Fruit fly (Drosophila melanogaster) whole organism, embryonic: ENCODE data around the gene CG5928.

Source experiments
- Ada2b ChIP-seq: fragments of 200-800 bp; sonication (Bioruptor generic); IDR thresholded peaks from 2 replicates; pipeline ENCODE4 v1.3.6; 2022; ENCODE audit warnings: missing biosample characterization, missing genetic modification characterization
- Awh ChIP-seq: fragments of 200-800 bp; sonication (Bioruptor generic); IDR thresholded peaks from 2 replicates; pipeline ENCODE4, ENCODE4 v1.3.6; 2022; ENCODE audit warnings: missing biosample characterization, missing genetic modification characterization
- Blimp-1 ChIP-seq: fragments of 200-800 bp; sonication (Bioruptor generic); optimal IDR thresholded peaks from 3 replicates; lab custom pipeline; 2018; ENCODE audit warnings: missing biosample characterization, missing genetic modification characterization, mild to moderate bottlenecking, moderate library complexity, missing genetic modification reagents
- CG10543 ChIP-seq: fragments of 200-800 bp; sonication (Bioruptor generic); optimal IDR thresholded peaks from 3 replicates; lab custom pipeline; 2017; ENCODE audit warnings: missing biosample characterization, mild to moderate bottlenecking, missing genetic modification characterization, moderate library complexity
- CG11456 ChIP-seq: fragments of 200-800 bp; sonication (Bioruptor generic); IDR thresholded peaks from 3 replicates; pipeline ENCODE4 v1.3.6; 2022; ENCODE audit warnings: missing biosample characterization, missing genetic modification characterization
- CG13296 ChIP-seq: fragments of 200-800 bp; sonication (Bioruptor generic); optimal IDR thresholded peaks from 3 replicates; lab custom pipeline; 2018; ENCODE audit warnings: missing biosample characterization, mild to moderate bottlenecking, missing genetic modification characterization
- CG13894 ChIP-seq: fragments of 200-800 bp; sonication (Bioruptor generic); optimal IDR thresholded peaks from 3 replicates; lab custom pipeline; 2018; ENCODE audit warnings: missing biosample characterization, mild to moderate bottlenecking, missing genetic modification characterization, moderate library complexity
- CG15269 ChIP-seq: fragments of 200-800 bp; sonication (Bioruptor generic); optimal IDR thresholded peaks from 2 replicates; lab custom pipeline; 2018; ENCODE audit warnings: missing biosample characterization, mild to moderate bottlenecking, missing genetic modification characterization, moderate library complexity
- CG17186 ChIP-seq: fragments of 200-800 bp; sonication (Bioruptor generic); optimal IDR thresholded peaks from 3 replicates; lab custom pipeline; 2017; ENCODE audit warnings: missing biosample characterization, missing genetic modification reagents, missing genetic modification characterization
- CG17802 ChIP-seq: fragments of 200-800 bp; sonication (Bioruptor generic); optimal IDR thresholded peaks from 2 replicates; lab custom pipeline; 2018; ENCODE audit warnings: missing biosample characterization, mild to moderate bottlenecking, missing genetic modification characterization, moderate library complexity
- CG2712 ChIP-seq: fragments of 200-800 bp; optimal IDR thresholded peaks from 3 replicates; lab custom pipeline; 2019; ENCODE audit warnings: missing biosample characterization, mild to moderate bottlenecking, missing genetic modification characterization, moderate library complexity
- CG32767 ChIP-seq: fragments of 200-800 bp; sonication (Bioruptor generic); IDR thresholded peaks from 2 replicates; pipeline ENCODE4 v1.3.6; 2022; ENCODE audit warnings: missing biosample characterization, missing genetic modification characterization
- CG34376 ChIP-seq: fragments of 200-800 bp; sonication (Bioruptor generic); optimal IDR thresholded peaks from 2 replicates; lab custom pipeline; 2018; ENCODE audit warnings: missing biosample characterization, mild to moderate bottlenecking, missing genetic modification characterization
- CG4360 ChIP-seq: fragments of 200-800 bp; sonication (Bioruptor generic); IDR thresholded peaks from 2 replicates; pipeline ENCODE4 v1.3.6; 2022; ENCODE audit warnings: missing biosample characterization, missing genetic modification characterization
- CG4404 ChIP-seq: fragments of 200-800 bp; sonication (Bioruptor generic); IDR thresholded peaks from 2 replicates; pipeline ENCODE4 v1.3.6; 2022; ENCODE audit warnings: missing biosample characterization, missing genetic modification characterization
- CG4707 ChIP-seq: fragments of 200-800 bp; sonication (Bioruptor generic); optimal IDR thresholded peaks from 2 replicates; lab custom pipeline; 2018; ENCODE audit warnings: missing biosample characterization, mild to moderate bottlenecking, missing genetic modification characterization, moderate library complexity
- CG5953 ChIP-seq: fragments of 200-800 bp; sonication (Bioruptor generic); IDR thresholded peaks from 2 replicates; pipeline ENCODE4 v1.3.6; 2022; ENCODE audit warnings: missing biosample characterization, missing genetic modification characterization
- CG6791 ChIP-seq: fragments of 200-800 bp; sonication (Bioruptor generic); IDR thresholded peaks from 3 replicates; pipeline ENCODE4 v1.3.6; 2022; ENCODE audit warnings: missing biosample characterization, missing genetic modification characterization; ENCODE audit not compliant: partially characterized antibody
- CG7357 ChIP-seq: fragments of 200-800 bp; sonication (Bioruptor generic); IDR thresholded peaks from 3 replicates; pipeline ENCODE4 v1.3.6; 2022; ENCODE audit warnings: missing biosample characterization, missing genetic modification characterization
- Dad ChIP-seq: fragments of 200-800 bp; sonication (Bioruptor generic); optimal IDR thresholded peaks from 3 replicates; lab custom pipeline; 2016; ENCODE audit warnings: missing biosample characterization, missing genetic modification characterization
- HHEX ChIP-seq: fragments of 200-800 bp; sonication (Bioruptor generic); optimal IDR thresholded peaks from 3 replicates; lab custom pipeline; 2017; ENCODE audit warnings: missing biosample characterization, mild to moderate bottlenecking, missing genetic modification characterization, missing genetic modification reagents
- Hand ChIP-seq: fragments of 200-800 bp; sonication (Bioruptor generic); optimal IDR thresholded peaks from 2 replicates; lab custom pipeline; 2017; ENCODE audit warnings: mild to moderate bottlenecking, missing biosample characterization, missing genetic modification reagents, missing genetic modification characterization
- Med ChIP-seq: fragments of 200-800 bp; sonication (Bioruptor generic); peaks from one replicate; lab custom pipeline; 2016; ENCODE audit warnings: missing biosample characterization, missing genetic modification characterization, mild to moderate bottlenecking, inconsistent platforms, moderate library complexity
- Oaz ChIP-seq: fragments of 200-800 bp; sonication (Bioruptor generic); IDR thresholded peaks from 2 replicates; pipeline ENCODE4 v1.3.6; 2022; ENCODE audit warnings: missing biosample characterization, missing genetic modification characterization
- Optix ChIP-seq: fragments of 200-800 bp; sonication (Bioruptor generic); IDR thresholded peaks from 3 replicates; pipeline ENCODE4 v1.3.6; 2022; ENCODE audit warnings: missing biosample characterization, missing genetic modification characterization
- Ravus ChIP-seq: fragments of 200-800 bp; sonication (Bioruptor generic); IDR thresholded peaks from 2 replicates; pipeline ENCODE4 v1.3.6; 2022; ENCODE audit warnings: missing biosample characterization, missing genetic modification characterization
- Scr ChIP-seq: fragments of 200-800 bp; sonication (Bioruptor generic); IDR thresholded peaks from 2 replicates; pipeline ENCODE4 v1.3.6; 2022; ENCODE audit warnings: missing biosample characterization, missing genetic modification characterization; ENCODE audit not compliant: partially characterized antibody
- Sin3A ChIP-seq: fragments of >200 bp; optimal IDR thresholded peaks from 2 replicates; lab custom pipeline; 2018
- Six4 ChIP-seq: fragments of 200-800 bp; sonication (Bioruptor generic); optimal IDR thresholded peaks from 2 replicates; lab custom pipeline; 2016; ENCODE audit warnings: missing biosample characterization, missing genetic modification characterization
- Xbp1 ChIP-seq: fragments of 200-800 bp; sonication (Bioruptor generic); optimal IDR thresholded peaks from 3 replicates; lab custom pipeline; 2016; ENCODE audit warnings: missing biosample characterization, mild to moderate bottlenecking, missing genetic modification characterization
- ab ChIP-seq: fragments of 200-800 bp; sonication (Bioruptor generic); optimal IDR thresholded peaks from 2 replicates; lab custom pipeline; 2016; ENCODE audit warnings: missing biosample characterization, missing genetic modification characterization
- bab2 ChIP-seq: fragments of 200-800 bp; sonication (Bioruptor generic); optimal IDR thresholded peaks from 2 replicates; lab custom pipeline; 2016; ENCODE audit warnings: missing biosample characterization, missing genetic modification characterization
- bowl ChIP-seq: fragments of 200-800 bp; sonication (Bioruptor generic); IDR thresholded peaks from 2 replicates; pipeline ENCODE4 v1.3.6; 2022; ENCODE audit warnings: missing biosample characterization, missing genetic modification characterization
- cad ChIP-seq: fragments of >200 bp; optimal IDR thresholded peaks from 2 replicates; lab custom pipeline; 2017; ENCODE audit warnings: missing biosample characterization, missing genetic modification characterization
- cwo ChIP-seq: fragments of 200-800 bp; sonication (Bioruptor generic); optimal IDR thresholded peaks from 3 replicates; lab custom pipeline; 2017; ENCODE audit warnings: missing biosample characterization, missing genetic modification characterization, mild to moderate bottlenecking, moderate library complexity, missing genetic modification reagents
- fd96Cb ChIP-seq: fragments of 200-800 bp; sonication (Bioruptor generic); optimal IDR thresholded peaks from 2 replicates; lab custom pipeline; 2018; ENCODE audit warnings: missing biosample characterization, mild to moderate bottlenecking, missing genetic modification characterization, moderate library complexity
- gem ChIP-seq: fragments of 200-800 bp; sonication (Bioruptor generic); optimal IDR thresholded peaks from 2 replicates; lab custom pipeline; 2019; ENCODE audit warnings: missing biosample characterization, mild to moderate bottlenecking, missing genetic modification characterization, moderate library complexity
- grau ChIP-seq: fragments of 200-800 bp; optimal IDR thresholded peaks from 3 replicates; lab custom pipeline; 2019; ENCODE audit warnings: missing biosample characterization, mild to moderate bottlenecking, missing genetic modification characterization, moderate library complexity
- grn ChIP-seq: fragments of 200-800 bp; sonication (Bioruptor generic); optimal IDR thresholded peaks from 3 replicates; lab custom pipeline; 2017; ENCODE audit warnings: missing biosample characterization, missing genetic modification characterization
- ken ChIP-seq: fragments of 200-800 bp; sonication (Bioruptor generic); IDR thresholded peaks from 3 replicates; pipeline ENCODE4 v1.3.6; 2022; ENCODE audit warnings: missing biosample characterization, missing genetic modification characterization
- lov ChIP-seq, 2 experiments: fragments of 200-800 bp in 1 of 2; fragments of >200 bp in 1 of 2; sonication (Bioruptor generic) in 1 of 2; IDR thresholded peaks in 1 of 2; optimal IDR thresholded peaks in 1 of 2; 2 replicates in 1 of 2; 3 replicates in 1 of 2; pipeline versions ENCODE4 v1.3.6 to Lab custom; 2017 to 2022; ENCODE audit warnings: missing biosample characterization in 1 of 2, missing genetic modification characterization in 1 of 2
- rib ChIP-seq: fragments of 200-800 bp; sonication (Bioruptor generic); IDR thresholded peaks from 2 replicates; pipeline ENCODE4 v1.3.6; 2022; ENCODE audit warnings: missing biosample characterization, missing genetic modification characterization
- seq ChIP-seq: fragments of 200-800 bp; sonication (Bioruptor generic); IDR thresholded peaks from 2 replicates; pipeline ENCODE4 v1.3.6; 2022; ENCODE audit warnings: missing biosample characterization, missing genetic modification characterization
- tgo ChIP-seq: fragments of 200-800 bp; sonication (Bioruptor generic); IDR thresholded peaks from 3 replicates; pipeline ENCODE4 v1.3.6; 2022; ENCODE audit warnings: missing biosample characterization, missing genetic modification characterization
- tio ChIP-seq: fragments of 200-800 bp; sonication (Bioruptor generic); optimal IDR thresholded peaks from 2 replicates; lab custom pipeline; 2017; ENCODE audit warnings: missing biosample characterization, missing genetic modification characterization, inconsistent platforms
- ttk ChIP-seq: fragments of 200-800 bp; sonication (Bioruptor generic); IDR thresholded peaks from 2 replicates; pipeline ENCODE4 v2.1.2; 2022; ENCODE audit warnings: missing biosample characterization, missing genetic modification characterization
- vnd ChIP-seq: fragments of 200-800 bp; sonication (Bioruptor generic); IDR thresholded peaks from 3 replicates; pipeline ENCODE4 v1.3.6; 2022; ENCODE audit warnings: missing biosample characterization, missing genetic modification characterization; ENCODE audit not compliant: partially characterized antibody
- wdn ChIP-seq: fragments of 200-800 bp; sonication (Bioruptor generic); IDR thresholded peaks from 2 replicates; pipeline ENCODE4 v1.3.6; 2022; ENCODE audit warnings: missing biosample characterization, missing genetic modification characterization
- wor ChIP-seq: fragments of 200-800 bp; sonication (Bioruptor generic); IDR thresholded peaks from 2 replicates; pipeline ENCODE4 v1.3.6; 2022; ENCODE audit warnings: missing biosample characterization, missing genetic modification characterization
- zfh2 ChIP-seq: fragments of 200-800 bp; sonication (Bioruptor generic); optimal IDR thresholded peaks from 2 replicates; lab custom pipeline; 2016; ENCODE audit warnings: missing biosample characterization, missing genetic modification characterization

CG5928 gene

DNA sequence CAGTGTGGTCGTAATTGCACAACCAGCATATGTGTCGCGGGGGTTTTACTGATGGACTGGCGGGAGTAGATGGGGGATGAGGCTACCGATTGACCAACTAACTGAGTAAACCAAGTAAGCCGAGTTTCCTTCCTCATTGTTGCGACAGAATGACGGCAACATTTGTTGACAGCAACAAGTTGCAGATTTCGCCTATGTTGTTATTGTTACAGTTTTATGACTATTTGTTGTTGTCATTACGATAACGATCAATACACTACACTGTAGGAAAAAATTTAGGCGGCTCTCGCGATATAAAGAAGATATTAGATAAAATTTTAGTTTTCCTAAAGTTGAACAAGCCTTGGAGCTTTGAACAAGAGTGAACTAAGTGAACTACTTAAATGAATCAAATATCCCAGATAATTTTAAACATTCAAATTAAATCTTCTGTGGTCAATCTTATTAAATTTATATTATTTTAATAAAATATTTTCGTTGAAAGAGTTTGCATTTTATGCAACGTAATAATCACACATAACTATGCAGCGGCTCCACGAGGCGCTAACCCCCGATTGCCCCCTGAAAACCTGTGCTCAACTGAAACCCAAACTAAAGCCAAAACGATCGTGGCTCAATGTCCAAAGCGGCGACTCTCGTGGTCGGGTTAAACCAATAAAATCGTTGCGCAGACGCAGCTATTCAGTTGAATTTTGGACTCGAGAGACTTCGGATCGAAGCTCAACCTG is at the start of gene CG5928 (continued):
- no peak for TF ChIP-seq Hand
- peak; percentile 48 for TF ChIP-seq grau (tag; lab: Kevin White, UChicago)
- TF ChIP-seq ken (GFP tag; lab: Robert Waterston, UW): no peak
- TF ChIP-seq ab (GFP tag; lab: Kevin White, UChicago): no peak
- no peak for TF ChIP-seq Dad (GFP tag; lab: Kevin White, UChicago)
- no peak for TF ChIP-seq Oaz (GFP tag; lab: Robert Waterston, UW)
- no peak for TF ChIP-seq ttk (GFP tag; lab: Robert Waterston, UW)
- no peak for TF ChIP-seq CG17186 (GFP tag; lab: Kevin White, UChicago)
- TF ChIP-seq CG2712 (tag; lab: Kevin White, UChicago): peak; percentile 43
- TF ChIP-seq gem (tag; lab: Kevin White, UChicago): peak; percentile 63
- no peak for TF ChIP-seq CG5953 (GFP tag; lab: Robert Waterston, UW)
- TF ChIP-seq CG34376 (GFP tag; lab: Kevin White, UChicago): no peak
- TF ChIP-seq Scr (GFP tag; lab: Robert Waterston, UW): no peak
- TF ChIP-seq CG4360 (GFP tag; lab: Robert Waterston, UW): 0 out of 2 replicates have a peak, but pooled peaks have one; percentile 30
- no peak for TF ChIP-seq cad (GFP tag; lab: Kevin White, UChicago)
- TF ChIP-seq zfh2: no peak
- no peak for TF ChIP-seq CG13894 (tag; lab: Kevin White, UChicago)
- TF ChIP-seq CG4404 (GFP tag; lab: Robert Waterston, UW): no peak
- TF ChIP-seq Ravus: no peak
- peak; percentile 16 for TF ChIP-seq Med (GFP tag; lab: Kevin White, UChicago)
- TF ChIP-seq wdn (GFP tag; lab: Robert Waterston, UW): no peak
- no peak for TF ChIP-seq CG32767 (GFP tag; lab: Robert Waterston, UW)
- TF ChIP-seq CG17802 (tag; lab: Kevin White, UChicago): no peak
- no peak for TF ChIP-seq lov (optimal IDR thresholded peaks at IDR 0.05; lab: Kevin White, UChicago)
- TF ChIP-seq lov (GFP tag; IDR thresholded peaks at IDR 0.05; lab: Robert Waterston, UW): no peak
- TF ChIP-seq CG6791 (GFP tag; lab: Robert Waterston, UW): no peak
- TF ChIP-seq bab2 (GFP tag; lab: Kevin White, UChicago): no peak
- TF ChIP-seq Xbp1: peak; percentile 25
- TF ChIP-seq CG15269 (tag; lab: Kevin White, UChicago): peak; percentile 59
- TF ChIP-seq Sin3A: no peak
- TF ChIP-seq bowl (GFP tag; lab: Robert Waterston, UW): no peak
- peak; percentile 43; the same call in 1 of the 2 replicates for TF ChIP-seq Ada2b (GFP tag; lab: Robert Waterston, UW)
- TF ChIP-seq CG7357 (GFP tag; lab: Robert Waterston, UW): no peak
- no peak for TF ChIP-seq cwo (GFP tag; lab: Kevin White, UChicago)
- TF ChIP-seq rib (GFP tag; lab: Robert Waterston, UW): no peak
- no peak for TF ChIP-seq vnd (GFP tag; lab: Robert Waterston, UW)
- no peak for TF ChIP-seq Optix (GFP tag; lab: Robert Waterston, UW)
- TF ChIP-seq Six4 (GFP tag; lab: Kevin White, UChicago): peak; percentile 15
- TF ChIP-seq CG13296: peak; percentile 39
- no peak for TF ChIP-seq CG4707 (GFP tag; lab: Kevin White, UChicago)
- no peak for TF ChIP-seq CG10543 (GFP tag; lab: Kevin White, UChicago)
- no peak for TF ChIP-seq tio
- no peak for TF ChIP-seq CG11456 (GFP tag; lab: Robert Waterston, UW)
- TF ChIP-seq tgo (GFP tag; lab: Robert Waterston, UW): no peak; the same call in 2 of the 3 replicates
- no peak for TF ChIP-seq wor (GFP tag; lab: Robert Waterston, UW)
- TF ChIP-seq seq (GFP tag; lab: Robert Waterston, UW): no peak
- TF ChIP-seq Awh (GFP tag; lab: Robert Waterston, UW): no peak
- peak; percentile 27 for TF ChIP-seq HHEX (GFP tag; lab: Kevin White, UChicago)
- peak; percentile 13 for TF ChIP-seq Blimp-1 (GFP tag; lab: Kevin White, UChicago)
- TF ChIP-seq fd96Cb (tag; lab: Kevin White, UChicago): peak; percentile 39
- TF ChIP-seq grn: no peak
